Fruit fly (Drosophila melanogaster): ENCODE data around the gene CG33920.

DNA sequence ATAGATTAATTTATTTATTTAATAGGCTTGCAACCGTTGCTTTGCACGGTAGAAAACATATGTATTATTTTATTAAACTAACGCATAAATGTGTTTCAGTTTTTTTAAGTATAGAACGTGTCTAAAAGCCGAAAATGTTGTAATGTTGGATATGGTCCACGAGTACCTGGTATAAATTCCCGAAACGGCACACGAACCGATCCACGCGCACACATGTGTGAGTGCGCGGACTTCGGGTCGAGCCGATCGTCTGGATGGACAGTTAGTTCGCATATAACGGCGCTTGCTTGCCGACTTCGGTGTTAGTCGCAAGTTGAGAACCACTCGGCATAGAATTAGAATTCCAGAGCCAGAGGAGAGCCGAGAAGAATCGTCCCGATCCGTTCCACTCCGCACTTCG, 3.7 kb upstream of the CG33920 start, which contains the start of gene Alp4:
- TF ChIP-seq Dbx (GFP tag; IDR thresholded peaks at IDR 0.05) (no peak), ken (GFP tag; IDR thresholded peaks at IDR 0.05) (no peak), CG13775 (GFP tag; optimal IDR thresholded peaks at IDR 0.05) (no peak), CG17186 (GFP tag; optimal IDR thresholded peaks at IDR 0.05) (no peak), Blimp-1 (GFP tag; optimal IDR thresholded peaks at IDR 0.05) (no peak), CG5953 (GFP tag; IDR thresholded peaks at IDR 0.05) (no peak), Atf6 (GFP tag; IDR thresholded peaks at IDR 0.05) (no peak), CHES-1-like (GFP tag; optimal IDR thresholded peaks at IDR 0.05) (no peak), nerfin-2 (GFP tag; IDR thresholded peaks at IDR 0.05; ENCODE audit: partially characterized antibody) (no peak)

Data from whole organism, embryonic.